Fruit fly (Drosophila melanogaster): ENCODE measurements around the gene Nab2.

dm6 chr3R:24298534-24298936, 19.7 kb downstream of the Nab2 start:
- TF ChIP-seq acj6 (GFP tag; optimal IDR thresholded peaks at IDR 0.05): peak; percentile 51
- peak; percentile 44 for TF ChIP-seq CG32006 (GFP tag; optimal IDR thresholded peaks at IDR 0.05)
- no peak for TF ChIP-seq Lpt (GFP tag; optimal IDR thresholded peaks at IDR 0.05)
- no peak for TF ChIP-seq dsx (GFP tag; optimal IDR thresholded peaks at IDR 0.05; ENCODE audit: poor library complexity, severe bottlenecking)
- peak; percentile 18 for TF ChIP-seq CG10631 (GFP tag; optimal IDR thresholded peaks at IDR 0.05)
- TF ChIP-seq Hr39 (GFP tag; optimal IDR thresholded peaks at IDR 0.05): peak; percentile 39
- peak; percentile 84 for TF ChIP-seq Eip78C (GFP tag)
- peak; percentile 43 for TF ChIP-seq cyc (GFP tag; optimal IDR thresholded peaks at IDR 0.05)
- TF ChIP-seq net (GFP tag; optimal IDR thresholded peaks at IDR 0.05): peak; percentile 37

Data from whole organism, prepupa.